Worm (Caenorhabditis elegans) whole organism, L1 larva: ENCODE data around the gene slfl-4.

ENCODE experiments used
- C04F5.9 ChIP-seq: sonication (generic microtip); optimal IDR thresholded peaks from 2 replicates; lab custom pipeline; 2016; ENCODE audit warnings: missing genetic modification characterization, missing compliant biosample characterization
- C34B4.2 ChIP-seq: sonication (generic microtip); optimal IDR thresholded peaks from 2 replicates; lab custom pipeline; 2017; ENCODE audit warnings: mild to moderate bottlenecking, missing genetic modification characterization, missing compliant biosample characterization
- Y116A8C.19 ChIP-seq: sonication (generic microtip); optimal IDR thresholded peaks from 2 replicates; lab custom pipeline; 2016; ENCODE audit warnings: missing compliant biosample characterization, missing genetic modification characterization, borderline replicate concordance
- aha-1 ChIP-seq: fragments of 150-350 bp; optimal IDR thresholded peaks from 2 replicates; lab custom pipeline; 2014; ENCODE audit warnings: missing biosample characterization, missing genetic modification characterization
- alr-1 ChIP-seq: fragments of 200-800 bp; sonication (Bioruptor generic); optimal IDR thresholded peaks from 2 replicates; lab custom pipeline; 2018; ENCODE audit warnings: borderline replicate concordance, mild to moderate bottlenecking, missing genetic modification characterization, missing compliant biosample characterization
- aly-2 ChIP-seq: fragments of 150-350 bp; optimal IDR thresholded peaks from 2 replicates; lab custom pipeline; 2014; ENCODE audit warnings: missing biosample characterization, missing genetic modification characterization
- ama-1 ChIP-seq: fragments of 150-350 bp; optimal IDR thresholded peaks from 2 replicates; lab custom pipeline; 2014
- blmp-1 ChIP-seq: fragments of 150-350 bp; optimal IDR thresholded peaks from 2 replicates; lab custom pipeline; 2014; ENCODE audit warnings: missing biosample characterization, missing genetic modification characterization
- ceh-63 ChIP-seq: fragments of 200-800 bp; sonication (Bioruptor generic); optimal IDR thresholded peaks from 2 replicates; lab custom pipeline; 2018; ENCODE audit warnings: mild to moderate bottlenecking, missing genetic modification characterization, missing compliant biosample characterization
- ceh-82 ChIP-seq, 3 experiments: fragments of 150-350 bp in 1 of 3; sonication (generic microtip) in 2 of 3; optimal IDR thresholded peaks; 2 replicates each; lab custom pipeline; 2014 to 2017; ENCODE audit warnings: missing biosample characterization in 3 of 3, missing genetic modification characterization in 3 of 3
- ceh-88 ChIP-seq: fragments of 200-800 bp; sonication (Bioruptor generic); IDR thresholded peaks from 2 replicates; pipeline ENCODE4 v1.3.6; 2022; ENCODE audit warnings: missing genetic modification characterization, missing compliant biosample characterization
- ces-1 ChIP-seq: fragments of 150-350 bp; optimal IDR thresholded peaks from 2 replicates; lab custom pipeline; 2014; ENCODE audit warnings: missing biosample characterization, missing genetic modification reagents, missing genetic modification characterization
- dpl-1 ChIP-seq, 3 experiments: fragments of 150-350 bp in 2 of 3; sonication (generic microtip) in 1 of 3; optimal IDR thresholded peaks; 2 replicates each; lab custom pipeline; 2014 to 2017; ENCODE audit warnings: missing biosample characterization in 3 of 3, missing genetic modification characterization in 3 of 3, missing genetic modification reagents in 3 of 3
- efl-1 ChIP-seq, 4 experiments: fragments of 150-350 bp; optimal IDR thresholded peaks in 3 of 4; peaks in 1 of 4; 1 replicate in 1 of 4; 2 replicates in 3 of 4; lab custom pipeline; 2014; ENCODE audit warnings: missing biosample characterization in 2 of 4, missing genetic modification characterization in 2 of 4, missing genetic modification reagents in 2 of 4
- egl-13 ChIP-seq: sonication (generic microtip); optimal IDR thresholded peaks from 2 replicates; lab custom pipeline; 2016; ENCODE audit warnings: missing genotype, missing genetic modification reagents, missing genetic modification characterization, missing compliant biosample characterization
- ets-5 ChIP-seq: fragments of 200-800 bp; sonication (Bioruptor generic); IDR thresholded peaks from 2 replicates; pipeline ENCODE4 v1.3.6; 2022; ENCODE audit warnings: missing genetic modification characterization, missing compliant biosample characterization
- fkh-4 ChIP-seq: sonication (generic microtip); optimal IDR thresholded peaks from 2 replicates; lab custom pipeline; 2016; ENCODE audit warnings: missing compliant biosample characterization, missing genetic modification characterization, borderline replicate concordance
- fkh-8 ChIP-seq: sonication (generic microtip); optimal IDR thresholded peaks from 2 replicates; lab custom pipeline; 2016; ENCODE audit warnings: mild to moderate bottlenecking, missing genetic modification characterization, missing compliant biosample characterization
- fos-1 ChIP-seq: fragments of 150-350 bp; optimal IDR thresholded peaks from 2 replicates; lab custom pipeline; 2014; ENCODE audit warnings: missing biosample characterization, missing genetic modification characterization
- irx-1 ChIP-seq: sonication (generic microtip); optimal IDR thresholded peaks from 2 replicates; lab custom pipeline; 2016; ENCODE audit warnings: missing genetic modification characterization, missing compliant biosample characterization
- isw-1 ChIP-seq: fragments of 200-800 bp; sonication (Bioruptor generic); IDR thresholded peaks from 2 replicates; pipeline ENCODE4 v1.3.6; 2022; ENCODE audit warnings: missing genetic modification characterization, missing compliant biosample characterization
- jun-1 ChIP-seq: fragments of 150-350 bp; optimal IDR thresholded peaks from 2 replicates; lab custom pipeline; 2014; ENCODE audit warnings: missing biosample characterization, missing genetic modification reagents, missing genetic modification characterization
- lin-13 ChIP-seq: fragments of 150-350 bp; optimal IDR thresholded peaks from 2 replicates; lab custom pipeline; 2014; ENCODE audit warnings: missing biosample characterization, missing genetic modification reagents, missing genetic modification characterization
- lin-14 ChIP-seq: fragments of 200-800 bp; sonication (Bioruptor generic); optimal IDR thresholded peaks from 2 replicates; lab custom pipeline; 2018; ENCODE audit warnings: mild to moderate bottlenecking, missing genetic modification characterization, moderate library complexity, missing compliant biosample characterization
- lin-15B ChIP-seq: fragments of 150-350 bp; sonication (generic microtip); optimal IDR thresholded peaks from 3 replicates; lab custom pipeline; 2014; ENCODE audit warnings: missing biosample characterization, missing genetic modification characterization
- lin-35 ChIP-seq, 2 experiments: fragments of 150-350 bp; optimal IDR thresholded peaks; 2 replicates each; lab custom pipeline; 2014; ENCODE audit warnings: missing biosample characterization in 2 of 2, missing genetic modification characterization in 2 of 2, missing genetic modification reagents in 2 of 2
- lin-39 ChIP-seq: fragments of 150-350 bp; optimal IDR thresholded peaks from 2 replicates; lab custom pipeline; 2014; ENCODE audit warnings: missing biosample characterization, missing genetic modification reagents, missing genetic modification characterization
- lsy-2 ChIP-seq, 2 experiments: fragments of 150-350 bp; optimal IDR thresholded peaks; 2 replicates each; lab custom pipeline; 2014; ENCODE audit warnings: missing biosample characterization in 2 of 2, missing genetic modification characterization in 2 of 2
- mab-9 ChIP-seq: fragments of 200-800 bp; sonication (Bioruptor generic); IDR thresholded peaks from 2 replicates; pipeline ENCODE4 v1.3.6; 2022; ENCODE audit warnings: missing genetic modification reagents, missing genetic modification characterization, missing compliant biosample characterization
- mdl-1 ChIP-seq, 2 experiments: fragments of 150-350 bp; optimal IDR thresholded peaks; 2 replicates each; lab custom pipeline; 2014 to 2017; ENCODE audit warnings: missing biosample characterization in 2 of 2, missing genetic modification characterization in 2 of 2, inconsistent platforms in 1 of 2
- mef-2 ChIP-seq: fragments of 150-350 bp; optimal IDR thresholded peaks from 2 replicates; lab custom pipeline; 2014; ENCODE audit warnings: missing biosample characterization, missing genetic modification characterization
- mep-1 ChIP-seq: fragments of 150-350 bp; optimal IDR thresholded peaks from 2 replicates; lab custom pipeline; 2014; ENCODE audit warnings: missing biosample characterization, missing genetic modification characterization
- nhr-12 ChIP-seq: sonication (generic microtip); optimal IDR thresholded peaks from 2 replicates; lab custom pipeline; 2017; ENCODE audit warnings: missing biosample characterization, missing genetic modification characterization
- nhr-19 ChIP-seq: fragments of 200-800 bp; sonication (Bioruptor generic); conservative IDR thresholded peaks from 2 replicates; pipeline ENCODE4 v1.3.6; 2022; ENCODE audit warnings: missing genetic modification characterization, missing compliant biosample characterization
- nhr-20 ChIP-seq: sonication (generic microtip); optimal IDR thresholded peaks from 2 replicates; lab custom pipeline; 2016; ENCODE audit warnings: mild to moderate bottlenecking, missing genetic modification characterization, missing compliant biosample characterization
- nhr-237 ChIP-seq: fragments of 150-350 bp; optimal IDR thresholded peaks from 2 replicates; lab custom pipeline; 2014; ENCODE audit warnings: missing biosample characterization, missing genetic modification characterization
- nhr-47 ChIP-seq: sonication (generic microtip); optimal IDR thresholded peaks from 2 replicates; lab custom pipeline; 2016; ENCODE audit warnings: mild to moderate bottlenecking, missing genetic modification characterization, moderate library complexity, missing compliant biosample characterization
- nhr-84 ChIP-seq: sonication (generic microtip); optimal IDR thresholded peaks from 2 replicates; lab custom pipeline; 2017; ENCODE audit warnings: missing biosample characterization, missing genetic modification characterization
- nhr-90 ChIP-seq: sonication (generic microtip); optimal IDR thresholded peaks from 2 replicates; lab custom pipeline; 2016; ENCODE audit warnings: mild to moderate bottlenecking, missing genetic modification characterization, missing compliant biosample characterization; ENCODE audit not compliant: poor library complexity
- rnt-1 ChIP-seq: sonication (generic microtip); optimal IDR thresholded peaks from 2 replicates; lab custom pipeline; 2016; ENCODE audit warnings: mild to moderate bottlenecking, missing genetic modification characterization, moderate library complexity, missing compliant biosample characterization
- skn-1 ChIP-seq: fragments of 150-350 bp; optimal IDR thresholded peaks from 2 replicates; lab custom pipeline; 2014; ENCODE audit warnings: missing biosample characterization, missing genetic modification characterization
- snu-23 ChIP-seq: sonication (generic microtip); optimal IDR thresholded peaks from 2 replicates; lab custom pipeline; 2016; ENCODE audit warnings: missing genetic modification characterization, missing compliant biosample characterization
- sup-37 ChIP-seq: fragments of 200-800 bp; sonication (Bioruptor generic); optimal IDR thresholded peaks from 2 replicates; lab custom pipeline; 2018; ENCODE audit warnings: mild to moderate bottlenecking, missing genetic modification characterization, missing compliant biosample characterization
- tbx-2 ChIP-seq: sonication (generic microtip); optimal IDR thresholded peaks from 2 replicates; lab custom pipeline; 2016; ENCODE audit warnings: missing genetic modification characterization, missing compliant biosample characterization
- unc-130 ChIP-seq: fragments of 150-350 bp; optimal IDR thresholded peaks from 2 replicates; lab custom pipeline; 2017; ENCODE audit warnings: missing biosample characterization, missing genetic modification characterization, inconsistent platforms
- unc-30 ChIP-seq: sonication (generic microtip); optimal IDR thresholded peaks from 2 replicates; lab custom pipeline; 2017; ENCODE audit warnings: missing biosample characterization, missing genetic modification characterization
- unc-86 ChIP-seq: sonication (generic microtip); optimal IDR thresholded peaks from 2 replicates; lab custom pipeline; 2016; ENCODE audit warnings: missing genetic modification characterization, missing compliant biosample characterization
- vab-15 ChIP-seq: sonication (generic microtip); optimal IDR thresholded peaks from 2 replicates; lab custom pipeline; 2017; ENCODE audit warnings: missing genotype, mild to moderate bottlenecking, missing genetic modification characterization, missing compliant biosample characterization
- xbp-1 ChIP-seq: sonication (generic microtip); optimal IDR thresholded peaks from 2 replicates; lab custom pipeline; 2016; ENCODE audit warnings: missing genetic modification characterization, missing compliant biosample characterization
- zag-1 ChIP-seq: fragments of 150-350 bp; optimal IDR thresholded peaks from 2 replicates; lab custom pipeline; 2014; ENCODE audit warnings: missing biosample characterization, missing genetic modification characterization
- zip-4 ChIP-seq: fragments of 200-800 bp; sonication (Bioruptor generic); optimal IDR thresholded peaks from 2 replicates; lab custom pipeline; 2018; ENCODE audit warnings: mild to moderate bottlenecking, missing genetic modification characterization, moderate library complexity, missing compliant biosample characterization

slfl-4 gene

DNA sequence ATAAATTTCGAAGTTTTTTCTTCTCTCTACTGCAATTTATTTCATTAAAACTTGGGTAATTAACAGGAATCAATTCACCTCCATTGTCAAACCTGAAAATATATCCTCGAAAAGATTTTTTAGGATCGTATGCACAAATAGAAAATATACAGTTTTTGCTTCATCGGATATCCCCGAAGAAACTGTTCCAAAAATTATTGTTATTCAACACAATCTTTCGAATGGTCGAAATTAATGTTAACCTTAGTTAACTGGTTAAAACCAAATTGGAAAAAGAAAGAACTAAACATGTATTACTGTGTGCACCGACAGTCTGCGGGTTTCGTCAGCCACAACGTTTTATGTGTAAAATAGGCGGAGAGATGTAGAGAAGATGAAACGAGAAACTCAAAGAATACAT lies 42.8 kb downstream of the slfl-4 start (continued):
- TF ChIP-seq fkh-8 (tag; lab: Kevin White, UChicago), result no peak
- peak in 1 of 2 experiments; percentile 24 for TF ChIP-seq lsy-2 (tag; optimal IDR thresholded peaks at IDR 0.05; lab: Kevin White, UChicago)
- TF ChIP-seq unc-86 (tag; lab: Kevin White, UChicago), result no peak
- no peak for TF ChIP-seq zip-4
- peak; percentile 52 for TF ChIP-seq ceh-88 (GFP tag; lab: Robert Waterston, UW)
- TF ChIP-seq nhr-12, result no peak
- TF ChIP-seq nhr-20, result peak; percentile 66
- peak; percentile 11 for TF ChIP-seq tbx-2 (tag; lab: Kevin White, UChicago)
- TF ChIP-seq snu-23, result peak; percentile 61
- peak in 1 of 2 experiments; percentile 44 for TF ChIP-seq lin-35 (GFP tag; optimal IDR thresholded peaks at IDR 0.05; lab: Kevin White, UChicago)
- no peak for TF ChIP-seq C04F5.9

- TF ChIP-seq lin-15B (tag; lab: Kevin White, UChicago), result no peak
- no peak for TF ChIP-seq nhr-84 (tag; lab: Kevin White, UChicago)
- TF ChIP-seq mep-1 (tag; lab: Kevin White, UChicago), result peak; percentile 20
- no peak for TF ChIP-seq ceh-88 (GFP tag; lab: Robert Waterston, UW)
- TF ChIP-seq unc-130 (tag; lab: Kevin White, UChicago), result no peak
- no peak for TF ChIP-seq mef-2 (tag; lab: Kevin White, UChicago)
- TF ChIP-seq nhr-90 (tag; lab: Kevin White, UChicago), result no peak
- no peak for TF ChIP-seq C04F5.9
- no peak for TF ChIP-seq zip-4
- TF ChIP-seq zag-1 (tag; lab: Kevin White, UChicago), result no peak
- no peak for TF ChIP-seq fkh-4 (tag; lab: Kevin White, UChicago)
- no peak for TF ChIP-seq sup-37
- no peak for TF ChIP-seq nhr-237 (tag; lab: Kevin White, UChicago)
- no peak for TF ChIP-seq blmp-1 (tag; lab: Kevin White, UChicago)
- no peak for TF ChIP-seq rnt-1 (tag; lab: Kevin White, UChicago)
- TF ChIP-seq aha-1 (tag; lab: Kevin White, UChicago), result no peak
- TF ChIP-seq unc-86 (tag; lab: Kevin White, UChicago), result no peak
- no peak for TF ChIP-seq egl-13 (tag; lab: Kevin White, UChicago)
- no peak for TF ChIP-seq ceh-82 (tag; optimal IDR thresholded peaks at IDR 0.05; lab: Kevin White, UChicago)
- peak in 2 of 3 experiments; percentile 0 to 8 for TF ChIP-seq dpl-1 (GFP tag; optimal IDR thresholded peaks at IDR 0.05; lab: Kevin White, UChicago)
- no peak for TF ChIP-seq lin-13 (GFP tag; lab: Kevin White, UChicago)
- TF ChIP-seq lin-39 (tag; lab: Kevin White, UChicago), result no peak
- no peak for TF ChIP-seq irx-1 (tag; lab: Kevin White, UChicago)
- no peak for TF ChIP-seq jun-1 (tag; lab: Kevin White, UChicago)
- TF ChIP-seq efl-1 (optimal IDR thresholded peaks at IDR 0.05; lab: Kevin White, UChicago), result peak; percentile 49 to 50
- TF ChIP-seq efl-1 (GFP tag; optimal IDR thresholded peaks at IDR 0.05 in 1 of 2; lab: Kevin White, UChicago), result peak in 1 of 2 experiments; percentile 18
- TF ChIP-seq mab-9, result no peak
- TF ChIP-seq nhr-19 (GFP tag; lab: Robert Waterston, UW), result no peak
- TF ChIP-seq isw-1 (GFP tag; lab: Robert Waterston, UW), result no peak
- TF ChIP-seq lin-14 (GFP tag; lab: Kevin White, UChicago), result no peak
- no peak for TF ChIP-seq skn-1 (tag; lab: Kevin White, UChicago)
- no peak for TF ChIP-seq C34B4.2 (tag; lab: Kevin White, UChicago)
- no peak for TF ChIP-seq ets-5 (GFP tag; lab: Robert Waterston, UW)
- no peak for TF ChIP-seq ama-1 (lab: Kevin White, UChicago)
- no peak for TF ChIP-seq alr-1 (tag; lab: Kevin White, UChicago)
- no peak for TF ChIP-seq xbp-1
- TF ChIP-seq ceh-63 (GFP tag; lab: Kevin White, UChicago), result no peak
- no peak for TF ChIP-seq aly-2 (tag; lab: Kevin White, UChicago)
- TF ChIP-seq nhr-20, result peak; percentile 43
- no peak for TF ChIP-seq mdl-1 (tag; optimal IDR thresholded peaks at IDR 0.05; lab: Kevin White, UChicago)
- TF ChIP-seq Y116A8C.19, result no peak
- no peak for TF ChIP-seq fkh-8 (tag; lab: Kevin White, UChicago)
- TF ChIP-seq vab-15 (tag; lab: Kevin White, UChicago), result no peak
- no peak for TF ChIP-seq unc-30 (tag; lab: Kevin White, UChicago)
- no peak for TF ChIP-seq ces-1 (GFP tag; lab: Kevin White, UChicago)
- no peak for TF ChIP-seq nhr-47 (tag; lab: Kevin White, UChicago)
- TF ChIP-seq fos-1, result no peak
Measured at ce11 chrIV:5318835-5319303, 44.5 kb downstream of the slfl-4 start, which contains the start of gene slc-46A. Gene slc-46A, plus strand, starts transcription at chrIV:5319253.
